Fruit fly (Drosophila melanogaster): Measurements from ENCODE around the gene CG43074.

DNA sequence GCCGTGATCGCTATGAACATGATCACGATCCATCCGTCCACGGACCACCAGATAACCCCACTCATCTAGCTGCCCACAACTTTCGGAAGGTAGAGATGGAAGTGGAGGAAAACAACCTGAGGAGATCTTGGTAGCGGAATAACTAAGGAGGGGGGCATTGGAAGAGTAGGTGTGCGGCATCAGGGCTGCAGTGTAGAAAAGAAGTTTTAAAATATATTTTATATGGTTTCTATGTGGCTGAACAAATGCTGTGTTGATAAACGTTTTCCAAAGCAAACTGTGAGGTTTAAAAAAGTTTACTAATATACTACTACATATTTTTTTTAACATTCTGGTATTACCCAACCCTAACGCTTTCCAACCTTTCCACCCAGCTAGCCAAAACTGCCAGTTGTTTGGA lies 49.6 kb downstream of the CG43074 start:
- TF ChIP-seq Hr83 (GFP tag; optimal IDR thresholded peaks at IDR 0.05; ENCODE audit: poor library complexity, severe bottlenecking) (no peak), pan (optimal IDR thresholded peaks at IDR 0.05) (no peak), ey (GFP tag; optimal IDR thresholded peaks at IDR 0.05) (no peak), Dfd (GFP tag; optimal IDR thresholded peaks at IDR 0.05) (no peak), sage (GFP tag; optimal IDR thresholded peaks at IDR 0.05) (no peak), usp (GFP tag; optimal IDR thresholded peaks at IDR 0.05) (no peak), Dif (GFP tag; optimal IDR thresholded peaks at IDR 0.05; ENCODE audit: partially characterized antibody) (no peak), h (GFP tag; optimal IDR thresholded peaks at IDR 0.05) (no peak), foxo (GFP tag; optimal IDR thresholded peaks at IDR 0.05) (no peak)

Data from whole organism, wandering third instar larva.